Worm (Caenorhabditis elegans): ENCODE results near the gene B0478.3.

- TF ChIP-seq nhr-11 (tag; optimal IDR thresholded peaks at IDR 0.05) (no peak), skn-1 (tag; optimal IDR thresholded peaks at IDR 0.05) (no peak), egl-5 (tag; optimal IDR thresholded peaks at IDR 0.05) (no peak), unc-39 (tag; optimal IDR thresholded peaks at IDR 0.05) (no peak), nhr-12 (tag; optimal IDR thresholded peaks at IDR 0.05) (no peak)
Measured at ce11 chrIV:6974162-6974938, 9.9 kb upstream of the B0478.3 start.

Measured in whole organism, L3 larva.